Fruit fly (Drosophila melanogaster) whole organism, embryonic: Measurements from ENCODE around the gene CG11999.

Source experiments
- Ada2b ChIP-seq: fragments of 200-800 bp; sonication (Bioruptor generic); IDR thresholded peaks from 2 replicates; pipeline ENCODE4 v1.3.6; 2022; ENCODE audit warnings: missing biosample characterization, missing genetic modification characterization
- Aef1 ChIP-seq: fragments of 200-800 bp; sonication (Bioruptor generic); IDR thresholded peaks from 3 replicates; pipeline ENCODE4 v1.3.6; 2022; ENCODE audit warnings: missing biosample characterization, missing genetic modification characterization
- Atf-2 ChIP-seq: fragments of 200-800 bp; sonication (Bioruptor generic); optimal IDR thresholded peaks from 2 replicates; lab custom pipeline; 2016; ENCODE audit warnings: missing biosample characterization, missing genetic modification characterization
- CG10209 ChIP-seq: fragments of 200-800 bp; sonication (Bioruptor generic); optimal IDR thresholded peaks from 3 replicates; lab custom pipeline; 2017; ENCODE audit warnings: missing biosample characterization, mild to moderate bottlenecking, missing genetic modification characterization, missing genetic modification reagents
- CG1024 ChIP-seq: fragments of 200-800 bp; sonication (Bioruptor generic); IDR thresholded peaks from 2 replicates; pipeline ENCODE4 v1.3.6; 2022; ENCODE audit warnings: missing biosample characterization, missing genetic modification characterization
- CG11560 ChIP-seq: fragments of 200-800 bp; sonication (Bioruptor generic); IDR thresholded peaks from 3 replicates; pipeline ENCODE4 v1.3.6; 2022; ENCODE audit warnings: missing biosample characterization, missing genetic modification characterization
- CG12942 ChIP-seq: fragments of 200-800 bp; sonication (Bioruptor generic); optimal IDR thresholded peaks from 3 replicates; lab custom pipeline; 2016; ENCODE audit warnings: missing biosample characterization, missing genetic modification characterization
- CG13123 ChIP-seq: fragments of 200-800 bp; sonication (Bioruptor generic); optimal IDR thresholded peaks from 2 replicates; lab custom pipeline; 2016; ENCODE audit warnings: missing biosample characterization, missing genetic modification characterization
- CG13287 ChIP-seq: fragments of 200-800 bp; sonication (Bioruptor generic); IDR thresholded peaks from 2 replicates; pipeline ENCODE4 v1.3.6; 2022; ENCODE audit warnings: missing biosample characterization, missing genetic modification characterization; ENCODE audit not compliant: partially characterized antibody
- CG13296 ChIP-seq: fragments of 200-800 bp; sonication (Bioruptor generic); optimal IDR thresholded peaks from 3 replicates; lab custom pipeline; 2018; ENCODE audit warnings: missing biosample characterization, mild to moderate bottlenecking, missing genetic modification characterization
- CG14860 ChIP-seq: fragments of 200-800 bp; sonication (Bioruptor generic); IDR thresholded peaks from 3 replicates; pipeline ENCODE4 v1.3.6; 2022; ENCODE audit warnings: missing biosample characterization, missing genetic modification characterization; ENCODE audit not compliant: partially characterized antibody
- CG1792 ChIP-seq: fragments of 200-800 bp; sonication (Bioruptor generic); optimal IDR thresholded peaks from 2 replicates; lab custom pipeline; 2016; ENCODE audit warnings: missing biosample characterization, missing genetic modification characterization
- CG18476 ChIP-seq: fragments of 200-800 bp; sonication (Bioruptor generic); optimal IDR thresholded peaks from 2 replicates; lab custom pipeline; 2016; ENCODE audit warnings: missing biosample characterization, mild to moderate bottlenecking, missing genetic modification characterization
- CG4707 ChIP-seq: fragments of 200-800 bp; sonication (Bioruptor generic); optimal IDR thresholded peaks from 2 replicates; lab custom pipeline; 2018; ENCODE audit warnings: missing biosample characterization, mild to moderate bottlenecking, missing genetic modification characterization, moderate library complexity
- CG5180 ChIP-seq: fragments of 200-800 bp; sonication (Bioruptor generic); optimal IDR thresholded peaks from 3 replicates; lab custom pipeline; 2017; ENCODE audit warnings: missing biosample characterization, missing genetic modification characterization, mild to moderate bottlenecking, moderate library complexity, missing genetic modification reagents
- CG6175 ChIP-seq: fragments of 200-800 bp; sonication (Bioruptor generic); IDR thresholded peaks from 3 replicates; pipeline ENCODE4 v1.3.6; 2022; ENCODE audit warnings: missing biosample characterization, missing genetic modification characterization
- CG6689 ChIP-seq: fragments of 200-800 bp; sonication (Bioruptor generic); IDR thresholded peaks from 2 replicates; pipeline ENCODE4 v1.3.6; 2022; ENCODE audit warnings: missing biosample characterization, missing genetic modification characterization
- CG7556 ChIP-seq: fragments of 200-800 bp; sonication (Bioruptor generic); optimal IDR thresholded peaks from 2 replicates; lab custom pipeline; 2017; ENCODE audit warnings: missing biosample characterization, mild to moderate bottlenecking, missing genetic modification characterization
- CG7839 ChIP-seq: fragments of 200-800 bp; sonication (Bioruptor generic); optimal IDR thresholded peaks from 3 replicates; lab custom pipeline; 2018; ENCODE audit warnings: missing biosample characterization, mild to moderate bottlenecking, missing genetic modification characterization, moderate library complexity
- CG7963 ChIP-seq: fragments of 200-800 bp; sonication (Bioruptor generic); IDR thresholded peaks from 3 replicates; pipeline ENCODE4 v1.3.6; 2022; ENCODE audit warnings: missing biosample characterization, missing genetic modification characterization; ENCODE audit not compliant: partially characterized antibody
- CG8281 ChIP-seq: fragments of 200-800 bp; sonication (Bioruptor generic); optimal IDR thresholded peaks from 2 replicates; lab custom pipeline; 2018; ENCODE audit warnings: missing biosample characterization, mild to moderate bottlenecking, missing genetic modification characterization, moderate library complexity
- Chrac-16 ChIP-seq: fragments of 200-800 bp; sonication (Bioruptor generic); optimal IDR thresholded peaks from 3 replicates; lab custom pipeline; 2016; ENCODE audit warnings: missing biosample characterization, missing genetic modification characterization
- Dbx ChIP-seq: fragments of 200-800 bp; sonication (Bioruptor generic); IDR thresholded peaks from 3 replicates; pipeline ENCODE4 v1.3.6; 2022; ENCODE audit warnings: missing biosample characterization, missing genetic modification characterization
- Doc2 ChIP-seq: fragments of 200-800 bp; sonication (Bioruptor generic); IDR thresholded peaks from 2 replicates; pipeline ENCODE4 v1.3.6; 2022; ENCODE audit warnings: missing biosample characterization, missing genetic modification characterization
- Doc3 ChIP-seq: fragments of 200-800 bp; sonication (Bioruptor generic); IDR thresholded peaks from 3 replicates; pipeline ENCODE4 v1.3.6; 2022; ENCODE audit warnings: missing biosample characterization, missing genetic modification characterization; ENCODE audit not compliant: partially characterized antibody
- HLH4C ChIP-seq: fragments of 200-800 bp; sonication (Bioruptor generic); IDR thresholded peaks from 3 replicates; pipeline ENCODE4 v1.3.6; 2022; ENCODE audit warnings: missing biosample characterization, missing genetic modification characterization; ENCODE audit not compliant: partially characterized antibody
- Hr3 ChIP-seq: fragments of 200-800 bp; sonication (Bioruptor generic); optimal IDR thresholded peaks from 3 replicates; lab custom pipeline; 2016; ENCODE audit warnings: missing biosample characterization, missing genetic modification characterization
- Lhr ChIP-seq: fragments of 200-800 bp; sonication (Bioruptor generic); optimal IDR thresholded peaks from 3 replicates; lab custom pipeline; 2017; ENCODE audit warnings: mild to moderate bottlenecking, missing biosample characterization, missing genetic modification reagents, missing genetic modification characterization
- Meics ChIP-seq: fragments of 200-800 bp; sonication (Bioruptor generic); optimal IDR thresholded peaks from 2 replicates; lab custom pipeline; 2017; ENCODE audit warnings: missing biosample characterization, mild to moderate bottlenecking, missing genetic modification characterization
- Mes4 ChIP-seq: fragments of 200-800 bp; sonication (Bioruptor generic); optimal IDR thresholded peaks from 2 replicates; lab custom pipeline; 2016; ENCODE audit warnings: missing biosample characterization, missing genetic modification characterization
- Mrtf ChIP-seq: fragments of 200-800 bp; sonication (Bioruptor generic); IDR thresholded peaks from 3 replicates; pipeline ENCODE4 v1.3.6; 2022; ENCODE audit warnings: missing biosample characterization, missing genetic modification characterization
- NK7.1 ChIP-seq: fragments of 200-800 bp; sonication (Bioruptor generic); optimal IDR thresholded peaks from 3 replicates; lab custom pipeline; 2016; ENCODE audit warnings: missing biosample characterization, missing genetic modification characterization
- Six4 ChIP-seq: fragments of 200-800 bp; sonication (Bioruptor generic); optimal IDR thresholded peaks from 2 replicates; lab custom pipeline; 2016; ENCODE audit warnings: missing biosample characterization, missing genetic modification characterization
- Ssrp ChIP-seq: fragments of 200-800 bp; sonication (Bioruptor generic); optimal IDR thresholded peaks from 2 replicates; lab custom pipeline; 2018; ENCODE audit warnings: missing biosample characterization, mild to moderate bottlenecking, missing genetic modification characterization, moderate library complexity
- ase ChIP-seq: fragments of 200-800 bp; sonication (Bioruptor generic); IDR thresholded peaks from 3 replicates; pipeline ENCODE4 v1.3.6; 2022; ENCODE audit warnings: missing biosample characterization, missing genetic modification characterization
- bab2 ChIP-seq: fragments of 200-800 bp; sonication (Bioruptor generic); optimal IDR thresholded peaks from 2 replicates; lab custom pipeline; 2016; ENCODE audit warnings: missing biosample characterization, missing genetic modification characterization
- dati ChIP-seq: fragments of 200-800 bp; sonication (Bioruptor generic); IDR thresholded peaks from 2 replicates; pipeline ENCODE4 v1.3.6; 2022; ENCODE audit warnings: missing biosample characterization, missing genetic modification characterization
- grn ChIP-seq: fragments of 200-800 bp; sonication (Bioruptor generic); optimal IDR thresholded peaks from 3 replicates; lab custom pipeline; 2017; ENCODE audit warnings: missing biosample characterization, missing genetic modification characterization
- nom ChIP-seq: fragments of 200-800 bp; sonication (Bioruptor generic); optimal IDR thresholded peaks from 2 replicates; lab custom pipeline; 2017; ENCODE audit warnings: missing biosample characterization, missing genetic modification characterization, mild to moderate bottlenecking, moderate library complexity, missing genetic modification reagents
- otp ChIP-seq: fragments of 200-800 bp; sonication (Bioruptor generic); IDR thresholded peaks from 3 replicates; pipeline ENCODE4, ENCODE4 v1.3.6; 2022; ENCODE audit warnings: missing biosample characterization, missing genetic modification characterization
- p53 ChIP-seq: fragments of 200-800 bp; sonication (Bioruptor generic); optimal IDR thresholded peaks from 2 replicates; lab custom pipeline; 2016; ENCODE audit warnings: missing biosample characterization, missing genetic modification characterization
- pan ChIP-seq, 4 experiments: fragments of >200 bp in 3 of 4; fragments of 200-800 bp in 1 of 4; sonication (Bioruptor generic) in 1 of 4; optimal IDR thresholded peaks in 3 of 4; IDR thresholded peaks in 1 of 4; 2 replicates each; pipeline versions ENCODE4 v1.3.6 to Lab custom; 2017 to 2022; ENCODE audit warnings: missing biosample characterization in 2 of 4, missing genetic modification characterization in 2 of 4, mixed read lengths in 1 of 4
- ranshi ChIP-seq: fragments of 200-800 bp; sonication (Bioruptor generic); IDR thresholded peaks from 2 replicates; pipeline ENCODE4 v1.3.6; 2022; ENCODE audit warnings: missing biosample characterization, missing genetic modification characterization
- schlank ChIP-seq: fragments of 200-800 bp; sonication (Bioruptor generic); optimal IDR thresholded peaks from 2 replicates; lab custom pipeline; 2018; ENCODE audit warnings: missing biosample characterization, mild to moderate bottlenecking, missing genetic modification characterization
- slp2 ChIP-seq: fragments of 200-800 bp; sonication (Bioruptor generic); optimal IDR thresholded peaks from 2 replicates; lab custom pipeline; 2016; ENCODE audit warnings: missing biosample characterization, missing genetic modification characterization
- tin ChIP-seq: fragments of 200-800 bp; sonication (Bioruptor generic); optimal IDR thresholded peaks from 3 replicates; lab custom pipeline; 2016; ENCODE audit warnings: missing biosample characterization, missing genetic modification characterization
- trem ChIP-seq: fragments of 200-800 bp; optimal IDR thresholded peaks from 3 replicates; lab custom pipeline; 2019; ENCODE audit warnings: missing biosample characterization, mild to moderate bottlenecking, missing genetic modification characterization, moderate library complexity
- zen ChIP-seq: fragments of 200-800 bp; sonication (Bioruptor generic); optimal IDR thresholded peaks from 3 replicates; lab custom pipeline; 2018; ENCODE audit warnings: missing biosample characterization, mild to moderate bottlenecking, missing genetic modification characterization, moderate library complexity
- zfh1 ChIP-seq: fragments of 200-800 bp; sonication (Bioruptor generic); IDR thresholded peaks from 3 replicates; pipeline ENCODE4 v1.3.6; 2022; ENCODE audit warnings: missing biosample characterization, missing genetic modification characterization

CG11999 gene

dm6 chr3R:5361681-5362319 is 7.3 kb upstream of the CG11999 start (continued):
- TF ChIP-seq CG12942 (GFP tag; lab: Kevin White, UChicago) (peak; percentile 59), bab2 (GFP tag; lab: Kevin White, UChicago) (peak; percentile 80), Mes4 (GFP tag; lab: Kevin White, UChicago) (peak; percentile 38), CG11560 (tag; lab: Robert Waterston, UW) (peak; percentile 68; the same call in 2 of the 3 replicates), p53 (peak; percentile 35), CG8281 (tag; lab: Kevin White, UChicago) (peak; percentile 41), NK7.1 (GFP tag; lab: Kevin White, UChicago) (peak; percentile 61), CG1024 (peak; percentile 77), CG6689 (peak; percentile 87), CG1792 (peak; percentile 77), tin (peak; percentile 83), zfh1 (GFP tag; lab: Robert Waterston, UW) (peak; percentile 88), CG14860 (GFP tag; lab: Robert Waterston, UW) (no peak), CG13123 (GFP tag; lab: Kevin White, UChicago) (peak; percentile 34), Mrtf (peak; percentile 85), Ssrp (peak; percentile 72), dati (GFP tag; lab: Robert Waterston, UW) (peak; percentile 39; the same call in 1 of the 2 replicates), CG6175 (0 out of 3 replicates have a peak, but pooled peaks have one; percentile 68), pan (optimal IDR thresholded peaks at IDR 0.05; lab: Kevin White, UChicago) (no peak), pan (GFP tag; optimal IDR thresholded peaks at IDR 0.05 in 1 of 2, IDR thresholded peaks at IDR 0.05 in 1 of 2) (peak in 1 of 2 experiments; percentile 89), Doc2 (GFP tag; lab: Robert Waterston, UW) (no peak), Hr3 (GFP tag; lab: Kevin White, UChicago) (peak; percentile 54), HLH4C (GFP tag; lab: Robert Waterston, UW) (no peak), Doc3 (no peak), CG7839 (tag; lab: Kevin White, UChicago) (peak; percentile 87), CG7556 (GFP tag; lab: Kevin White, UChicago) (peak; percentile 74), CG5180 (GFP tag; lab: Kevin White, UChicago) (no peak), CG13296 (GFP tag; lab: Kevin White, UChicago) (peak; percentile 71), Aef1 (GFP tag; lab: Robert Waterston, UW) (peak; percentile 75), zen (tag; lab: Kevin White, UChicago) (peak; percentile 20), Atf-2 (peak; percentile 59), Ada2b (peak; percentile 90), CG7963 (no peak), CG13287 (GFP tag; lab: Robert Waterston, UW) (no peak), CG18476 (GFP tag; lab: Kevin White, UChicago) (peak; percentile 66), otp (GFP tag; lab: Robert Waterston, UW) (peak; percentile 84), CG10209 (GFP tag; lab: Kevin White, UChicago) (peak; percentile 82), slp2 (peak; percentile 52), nom (peak; percentile 54), ranshi (peak; percentile 88), grn (no peak), Meics (GFP tag; lab: Kevin White, UChicago) (peak; percentile 86), ase (GFP tag; lab: Robert Waterston, UW) (peak; percentile 81), schlank (tag; lab: Kevin White, UChicago) (peak; percentile 52), Dbx (GFP tag; lab: Robert Waterston, UW) (peak; percentile 85), CG4707 (GFP tag; lab: Kevin White, UChicago) (peak; percentile 40), Six4 (peak; percentile 70), Chrac-16 (peak; percentile 74), trem (tag; lab: Kevin White, UChicago) (peak; percentile 23), Lhr (GFP tag; lab: Kevin White, UChicago) (peak; percentile 15)
